Fruit fly (Drosophila melanogaster): ENCODE data around the gene SH3PX1.

The SH3PX1 gene

dm6 chr3L:9675528-9675963 lies 38.1 kb downstream of the SH3PX1 start (continued):
- TF ChIP-seq salm (tag; optimal IDR thresholded peaks at IDR 0.05) = peak; percentile 22
- no peak for TF ChIP-seq CG3407 (GFP tag; optimal IDR thresholded peaks at IDR 0.05)
- TF ChIP-seq vnd (GFP tag; IDR thresholded peaks at IDR 0.05; ENCODE audit: partially characterized antibody) = no peak
- no peak for TF ChIP-seq jing (GFP tag; optimal IDR thresholded peaks at IDR 0.05)
- no peak for TF ChIP-seq tll (GFP tag; optimal IDR thresholded peaks at IDR 0.05)
- peak; percentile 19 for TF ChIP-seq lab (GFP tag; optimal IDR thresholded peaks at IDR 0.05)
- TF ChIP-seq lola (GFP tag; optimal IDR thresholded peaks at IDR 0.05) = no peak
- TF ChIP-seq zen2 (GFP tag; IDR thresholded peaks at IDR 0.05; ENCODE audit: partially characterized antibody) = peak; percentile 67; the same call in 2 of the 3 replicates
- TF ChIP-seq Dll (GFP tag; IDR thresholded peaks at IDR 0.05; ENCODE audit: partially characterized antibody) = peak; percentile 64
- no peak for TF ChIP-seq CG6813 (GFP tag; optimal IDR thresholded peaks at IDR 0.05)
- TF ChIP-seq emc (GFP tag; optimal IDR thresholded peaks at IDR 0.05) = no peak
- no peak for TF ChIP-seq Elba2 (GFP tag; optimal IDR thresholded peaks at IDR 0.05)
- TF ChIP-seq Hmr (GFP tag; optimal IDR thresholded peaks at IDR 0.05) = peak; percentile 19
- TF ChIP-seq bcd (GFP tag; optimal IDR thresholded peaks at IDR 0.05) = no peak
- TF ChIP-seq HLHmδ (GFP tag; optimal IDR thresholded peaks at IDR 0.05) = no peak
- TF ChIP-seq unc-4 (GFP tag; IDR thresholded peaks at IDR 0.05; ENCODE audit: partially characterized antibody) = 0 out of 2 replicates have a peak, but pooled peaks have one; percentile 33
- peak; percentile 65 for TF ChIP-seq CG34376 (GFP tag; optimal IDR thresholded peaks at IDR 0.05)
- peak in 1 of 2 experiments; percentile 81 for TF ChIP-seq crp (GFP tag; optimal IDR thresholded peaks at IDR 0.05)
- TF ChIP-seq CG12299 (tag; optimal IDR thresholded peaks at IDR 0.05) = no peak
- peak; percentile 92 for TF ChIP-seq abd-A (tag; optimal IDR thresholded peaks at IDR 0.05)
- TF ChIP-seq CG6854 (GFP tag; optimal IDR thresholded peaks at IDR 0.05) = no peak
- TF ChIP-seq chinmo (GFP tag; IDR thresholded peaks at IDR 0.05; ENCODE audit: partially characterized antibody) = peak; percentile 77; the same call in 1 of the 4 replicates
- TF ChIP-seq schlank (tag; optimal IDR thresholded peaks at IDR 0.05) = no peak
- TF ChIP-seq pho (GFP tag; optimal IDR thresholded peaks at IDR 0.05) = no peak
- no peak for TF ChIP-seq CG14441 (GFP tag; IDR thresholded peaks at IDR 0.05)
- TF ChIP-seq CG2120 (GFP tag; optimal IDR thresholded peaks at IDR 0.05) = no peak
- TF ChIP-seq sqz (GFP tag; optimal IDR thresholded peaks at IDR 0.05) = peak; percentile 90
- TF ChIP-seq CG10959 (GFP tag; IDR thresholded peaks at IDR 0.05) = no peak
- TF ChIP-seq CG34224 (GFP tag; IDR thresholded peaks at IDR 0.05; ENCODE audit: partially characterized antibody) = peak; percentile 72
- TF ChIP-seq fd64A (GFP tag; optimal IDR thresholded peaks at IDR 0.05) = no peak
- TF ChIP-seq Atf6 (GFP tag; IDR thresholded peaks at IDR 0.05) = 0 out of 2 replicates have a peak, but pooled peaks have one; percentile 48
- TF ChIP-seq CG17912 (GFP tag; optimal IDR thresholded peaks at IDR 0.05) = no peak
- TF ChIP-seq hbn (GFP tag; IDR thresholded peaks at IDR 0.05; ENCODE audit: partially characterized antibody) = peak; percentile 51
- peak; percentile 62 for TF ChIP-seq Deaf1 (tag; optimal IDR thresholded peaks at IDR 0.05)
- TF ChIP-seq eve (GFP tag; optimal IDR thresholded peaks at IDR 0.05) = peak in 1 of 2 experiments; percentile 23
- TF ChIP-seq CG13296 (GFP tag; optimal IDR thresholded peaks at IDR 0.05) = peak; percentile 46
- TF ChIP-seq Ravus (GFP tag; IDR thresholded peaks at IDR 0.05) = no peak
- no peak for TF ChIP-seq CG30020 (tag; optimal IDR thresholded peaks at IDR 0.05)
- TF ChIP-seq CG1603 (tag; optimal IDR thresholded peaks at IDR 0.05) = no peak
- TF ChIP-seq shn (GFP tag; optimal IDR thresholded peaks at IDR 0.05) = no peak
- TF ChIP-seq CG11456 (GFP tag; IDR thresholded peaks at IDR 0.05) = no peak
- TF ChIP-seq tna (GFP tag; IDR thresholded peaks at IDR 0.05; ENCODE audit: partially characterized antibody) = no peak
- TF ChIP-seq CG7372 (GFP tag; IDR thresholded peaks at IDR 0.05) = peak; percentile 61
- no peak for TF ChIP-seq ttk (GFP tag; IDR thresholded peaks at IDR 0.05)
- peak; percentile 47 for TF ChIP-seq CG15269 (tag; optimal IDR thresholded peaks at IDR 0.05)
- TF ChIP-seq gcm2 (GFP tag; optimal IDR thresholded peaks at IDR 0.05) = no peak
- peak; percentile 12 for TF ChIP-seq CG2678 (tag; optimal IDR thresholded peaks at IDR 0.05)
- no peak for TF ChIP-seq CG7745 (tag; optimal IDR thresholded peaks at IDR 0.05)
- TF ChIP-seq CG6689 (GFP tag; IDR thresholded peaks at IDR 0.05) = no peak

All from whole organism, embryonic.